Worm (Caenorhabditis elegans) whole organism, early embryonic: ENCODE measurements around the gene mrps-31.

Experiments used
- B0310.2 ChIP-seq: sonication (generic microtip); optimal IDR thresholded peaks from 2 replicates; lab custom pipeline; 2016; ENCODE audit warnings: mild to moderate bottlenecking, missing genetic modification characterization, missing compliant biosample characterization
- F13C5.2 ChIP-seq: sonication (generic microtip); optimal IDR thresholded peaks from 2 replicates; lab custom pipeline; 2017; ENCODE audit warnings: mild to moderate bottlenecking, missing genetic modification characterization, inconsistent platforms, missing compliant biosample characterization
- aly-1 ChIP-seq: sonication (generic microtip); optimal IDR thresholded peaks from 2 replicates; lab custom pipeline; 2016; ENCODE audit warnings: missing genetic modification characterization, missing compliant biosample characterization
- ama-1 ChIP-seq: fragments of 150-350 bp; optimal IDR thresholded peaks from 2 replicates; lab custom pipeline; 2014
- ceh-13 ChIP-seq: fragments of 200-800 bp; sonication (Bioruptor generic); optimal IDR thresholded peaks from 2 replicates; lab custom pipeline; 2018; ENCODE audit warnings: mild to moderate bottlenecking, missing genetic modification characterization, missing compliant biosample characterization
- ceh-36 ChIP-seq: sonication (generic microtip); optimal IDR thresholded peaks from 2 replicates; lab custom pipeline; 2016; ENCODE audit warnings: missing genetic modification characterization, inconsistent platforms, missing compliant biosample characterization
- ets-7 ChIP-seq: sonication (generic microtip); optimal IDR thresholded peaks from 2 replicates; lab custom pipeline; 2016; ENCODE audit warnings: missing genotype, missing genetic modification characterization, missing compliant biosample characterization
- flt-1 ChIP-seq: fragments of 200-800 bp; sonication (Bioruptor generic); IDR thresholded peaks from 2 replicates; pipeline ENCODE4 v1.3.6; 2022; ENCODE audit warnings: missing genetic modification characterization, missing compliant biosample characterization
- hmbx-1 ChIP-seq: sonication (generic microtip); optimal IDR thresholded peaks from 2 replicates; lab custom pipeline; 2016; ENCODE audit warnings: mild to moderate bottlenecking, missing genetic modification characterization, missing compliant biosample characterization
- hmg-4 ChIP-seq: fragments of 200-800 bp; sonication (Bioruptor generic); optimal IDR thresholded peaks from 2 replicates; lab custom pipeline; 2018; ENCODE audit warnings: mild to moderate bottlenecking, missing genetic modification characterization, missing compliant biosample characterization
- hnd-1 ChIP-seq: sonication (generic microtip); optimal IDR thresholded peaks from 2 replicates; lab custom pipeline; 2016; ENCODE audit warnings: missing genetic modification characterization, missing compliant biosample characterization
- pes-1 ChIP-seq: fragments of 200-800 bp; sonication (Bioruptor generic); IDR thresholded peaks from 2 replicates; pipeline ENCODE4 v1.3.6; 2022; ENCODE audit warnings: missing genetic modification reagents, missing genetic modification characterization, missing compliant biosample characterization
- scrt-1 ChIP-seq: fragments of 200-800 bp; sonication (Bioruptor generic); IDR thresholded peaks from 2 replicates; pipeline ENCODE4 v1.3.6; 2022; ENCODE audit warnings: missing genetic modification characterization, missing compliant biosample characterization
- sea-1 ChIP-seq: fragments of 200-800 bp; sonication (Bioruptor generic); conservative IDR thresholded peaks from 2 replicates; pipeline ENCODE4 v1.3.6; 2022; ENCODE audit warnings: missing genetic modification characterization, missing compliant biosample characterization
- tbx-11 ChIP-seq: fragments of 200-800 bp; sonication (Bioruptor generic); IDR thresholded peaks from 2 replicates; pipeline ENCODE4 v1.3.6; 2022; ENCODE audit warnings: missing genetic modification characterization, missing compliant biosample characterization
- tbx-37 ChIP-seq: fragments of 200-800 bp; sonication (Bioruptor generic); conservative IDR thresholded peaks from 2 replicates; pipeline ENCODE4 v1.3.6; 2022; ENCODE audit warnings: missing genetic modification reagents, missing genetic modification characterization, missing compliant biosample characterization
- tra-4 ChIP-seq: sonication (generic microtip); optimal IDR thresholded peaks from 2 replicates; lab custom pipeline; 2017; ENCODE audit warnings: missing genetic modification characterization, missing compliant biosample characterization

mrps-31 gene

DNA sequence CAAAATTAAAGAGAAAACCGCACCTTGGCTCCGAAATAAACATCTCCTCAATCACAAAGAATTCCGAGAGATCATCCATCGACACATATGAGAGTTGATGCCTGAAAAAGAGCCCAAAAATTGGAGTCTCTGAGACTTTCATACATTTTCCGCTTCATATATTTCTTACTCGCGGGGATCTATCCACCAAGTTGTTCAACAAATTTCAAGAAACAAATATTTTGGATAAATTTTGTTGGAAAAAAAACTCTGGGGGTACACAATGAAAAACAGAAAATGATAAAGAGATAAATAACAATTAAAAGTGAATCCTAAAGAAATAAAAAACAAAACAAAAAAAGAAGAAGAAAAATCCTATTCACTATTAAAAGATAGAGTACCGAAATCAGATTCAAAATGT is 3.1 kb downstream of the mrps-31 start, which contains the start of gene sel-8:
Gene sel-8 (minus strand): TSS at position 101 of the 400 bp plus-strand sequence.
- TF ChIP-seq ceh-13 (GFP tag; lab: Kevin White, UChicago) (no peak), tra-4 (tag; lab: Kevin White, UChicago) (no peak), sea-1 (no peak), B0310.2 (tag; lab: Kevin White, UChicago) (no peak), hmbx-1 (tag; lab: Kevin White, UChicago) (no peak), ceh-36 (tag; lab: Kevin White, UChicago) (no peak), ama-1 (no peak), hmg-4 (GFP tag; lab: Kevin White, UChicago) (no peak), scrt-1 (GFP tag; lab: Robert Waterston, UW) (no peak)

ce11 chrIII:3623772-3624171 is 6.4 kb downstream of the mrps-31 start:
- TF ChIP-seq aly-1: peak; percentile 72
- TF ChIP-seq hmbx-1 (tag; lab: Kevin White, UChicago): no peak
- no peak for TF ChIP-seq tbx-37 (GFP tag; lab: Robert Waterston, UW)
- peak; percentile 33 for TF ChIP-seq B0310.2 (tag; lab: Kevin White, UChicago)
- TF ChIP-seq tra-4 (tag; lab: Kevin White, UChicago): no peak
- no peak for TF ChIP-seq ama-1
- TF ChIP-seq hmg-4 (GFP tag; lab: Kevin White, UChicago): peak; percentile 11
- no peak for TF ChIP-seq flt-1 (GFP tag; lab: Robert Waterston, UW)
- TF ChIP-seq scrt-1 (GFP tag; lab: Robert Waterston, UW): no peak

DNA sequence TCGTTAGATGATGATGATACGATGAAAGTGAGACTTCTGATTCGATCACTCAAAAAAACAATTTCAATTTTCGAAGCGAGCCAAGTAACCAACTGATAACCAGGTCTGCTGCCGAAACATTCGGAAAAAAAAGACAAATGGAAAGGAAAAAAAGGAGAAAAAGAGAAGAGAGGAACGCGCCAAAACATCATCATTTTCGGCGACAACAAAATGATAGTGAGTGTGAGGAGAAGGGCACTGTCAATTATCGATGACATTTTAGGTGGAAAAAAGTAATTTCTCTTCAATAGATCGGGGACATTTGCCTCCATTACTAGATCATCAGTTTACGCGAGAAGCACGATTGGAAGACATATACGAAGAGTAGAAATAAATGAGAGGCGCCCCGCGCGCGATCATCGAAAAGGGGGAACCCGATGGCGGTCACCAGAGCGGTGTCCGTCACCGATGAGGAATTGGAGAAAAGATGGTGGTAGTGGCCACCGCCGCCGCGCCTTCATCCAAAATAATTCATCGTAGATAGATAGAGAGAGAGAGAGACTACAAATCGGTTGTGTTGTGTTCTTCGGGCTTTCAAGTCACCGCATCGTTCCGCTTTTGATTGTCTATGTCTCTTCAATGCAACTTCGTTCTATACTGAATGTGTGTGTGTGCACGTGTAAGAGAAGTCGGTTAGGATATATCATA is 8.8 kb downstream of the mrps-31 start:
- no peak for TF ChIP-seq ceh-13 (GFP tag; lab: Kevin White, UChicago)
- no peak for TF ChIP-seq B0310.2 (tag; lab: Kevin White, UChicago)
- TF ChIP-seq hnd-1 (tag; lab: Kevin White, UChicago): no peak
- no peak for TF ChIP-seq tbx-37 (GFP tag; lab: Robert Waterston, UW)
- no peak for TF ChIP-seq hmg-4 (GFP tag; lab: Kevin White, UChicago)
- TF ChIP-seq flt-1 (GFP tag; lab: Robert Waterston, UW): no peak
- TF ChIP-seq scrt-1 (GFP tag; lab: Robert Waterston, UW): no peak
- TF ChIP-seq sea-1: no peak
- TF ChIP-seq ets-7 (tag; lab: Kevin White, UChicago): no peak
- TF ChIP-seq hmbx-1 (tag; lab: Kevin White, UChicago): no peak
- TF ChIP-seq F13C5.2 (tag; lab: Kevin White, UChicago): no peak
- no peak for TF ChIP-seq pes-1
- TF ChIP-seq tbx-11 (GFP tag; lab: Robert Waterston, UW): no peak
- no peak for TF ChIP-seq tra-4 (tag; lab: Kevin White, UChicago)
- TF ChIP-seq ceh-36 (tag; lab: Kevin White, UChicago): no peak
- no peak for TF ChIP-seq aly-1
- no peak for TF ChIP-seq ama-1

DNA sequence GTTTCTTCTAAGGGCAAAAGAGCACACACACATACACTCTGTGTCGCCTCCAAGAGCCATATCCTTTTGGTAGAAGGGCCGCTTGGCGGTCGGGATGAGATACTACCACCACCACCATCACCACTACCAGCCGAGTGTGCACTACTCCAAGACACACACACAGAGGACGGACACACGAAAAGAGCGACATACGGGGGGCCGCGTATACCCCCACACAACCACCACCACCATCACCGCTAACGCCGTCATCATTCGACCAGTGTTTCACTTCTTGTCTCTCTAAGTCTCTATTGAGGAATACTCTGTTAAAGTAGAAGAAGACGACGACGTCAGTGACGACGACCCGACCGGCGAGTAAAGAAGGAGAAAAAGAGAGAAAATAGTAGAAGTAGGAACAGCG is 9.5 kb downstream of the mrps-31 start:
- TF ChIP-seq flt-1 (GFP tag; lab: Robert Waterston, UW) (no peak), tra-4 (tag; lab: Kevin White, UChicago) (no peak), pes-1 (peak; percentile 58; the same call in 1 of the 2 replicates), ceh-13 (GFP tag; lab: Kevin White, UChicago) (no peak), ets-7 (tag; lab: Kevin White, UChicago) (peak; percentile 7), hmbx-1 (tag; lab: Kevin White, UChicago) (no peak), F13C5.2 (tag; lab: Kevin White, UChicago) (no peak), sea-1 (0 out of 2 replicates have a peak, but pooled peaks have one; percentile 11), hnd-1 (tag; lab: Kevin White, UChicago) (no peak), hmg-4 (GFP tag; lab: Kevin White, UChicago) (peak; percentile 82), tbx-37 (GFP tag; lab: Robert Waterston, UW) (no peak), B0310.2 (tag; lab: Kevin White, UChicago) (no peak), aly-1 (peak; percentile 59), tbx-11 (GFP tag; lab: Robert Waterston, UW) (no peak), ceh-36 (tag; lab: Kevin White, UChicago) (no peak), ama-1 (no peak), scrt-1 (GFP tag; lab: Robert Waterston, UW) (0 out of 2 replicates have a peak, but pooled peaks have one; percentile 52)

- no peak for TF ChIP-seq flt-1 (GFP tag; lab: Robert Waterston, UW)
- TF ChIP-seq scrt-1 (GFP tag; lab: Robert Waterston, UW): no peak
- TF ChIP-seq ceh-13 (GFP tag; lab: Kevin White, UChicago): no peak
- TF ChIP-seq tra-4 (tag; lab: Kevin White, UChicago): no peak
- TF ChIP-seq ceh-36 (tag; lab: Kevin White, UChicago): no peak
- no peak for TF ChIP-seq sea-1
- TF ChIP-seq hmg-4 (GFP tag; lab: Kevin White, UChicago): no peak
- no peak for TF ChIP-seq ama-1
- no peak for TF ChIP-seq aly-1
- no peak for TF ChIP-seq tbx-11 (GFP tag; lab: Robert Waterston, UW)
- TF ChIP-seq F13C5.2 (tag; lab: Kevin White, UChicago): no peak
Observed at ce11 chrIII:3619621-3620261, 10.4 kb downstream of the mrps-31 start.

- TF ChIP-seq tbx-11 (GFP tag; lab: Robert Waterston, UW): no peak
- TF ChIP-seq tbx-37 (GFP tag; lab: Robert Waterston, UW): no peak
Observed at ce11 chrIII:3612882-3613479, 17.2 kb downstream of the mrps-31 start.
